Fruit fly (Drosophila melanogaster) whole organism, embryonic: Measurements from ENCODE around the gene nmo.

ENCODE experiments used
- Adf1 ChIP-seq: fragments of 200-800 bp; sonication (Bioruptor generic); IDR thresholded peaks from 2 replicates; pipeline ENCODE4 v1.3.6; 2022; ENCODE audit warnings: missing biosample characterization, missing genetic modification characterization
- CG10565 ChIP-seq: fragments of 200-800 bp; sonication (Bioruptor generic); optimal IDR thresholded peaks from 3 replicates; lab custom pipeline; 2016; ENCODE audit warnings: missing biosample characterization, mild to moderate bottlenecking, missing genetic modification characterization
- CG11723 ChIP-seq: fragments of 200-800 bp; sonication (Bioruptor generic); optimal IDR thresholded peaks from 2 replicates; lab custom pipeline; 2017; ENCODE audit warnings: missing biosample characterization, mild to moderate bottlenecking, missing genetic modification characterization
- CG14014 ChIP-seq: fragments of 200-800 bp; sonication (Bioruptor generic); IDR thresholded peaks from 2 replicates; pipeline ENCODE4 v1.3.6; 2022; ENCODE audit warnings: missing biosample characterization, missing genetic modification characterization
- CG14667 ChIP-seq: fragments of 200-800 bp; sonication (Bioruptor generic); IDR thresholded peaks from 2 replicates; pipeline ENCODE4 v1.3.6; 2022; ENCODE audit warnings: missing biosample characterization, missing genetic modification characterization
- CG1603 ChIP-seq: fragments of 200-800 bp; sonication (Bioruptor generic); optimal IDR thresholded peaks from 2 replicates; lab custom pipeline; 2019; ENCODE audit warnings: missing biosample characterization, mild to moderate bottlenecking, missing genetic modification characterization, moderate library complexity
- CG18476 ChIP-seq: fragments of 200-800 bp; sonication (Bioruptor generic); optimal IDR thresholded peaks from 2 replicates; lab custom pipeline; 2016; ENCODE audit warnings: missing biosample characterization, mild to moderate bottlenecking, missing genetic modification characterization
- CG2678 ChIP-seq: fragments of 200-800 bp; sonication (Bioruptor generic); optimal IDR thresholded peaks from 3 replicates; lab custom pipeline; 2019; ENCODE audit warnings: missing biosample characterization, mild to moderate bottlenecking, missing genetic modification characterization, moderate library complexity
- CG3163 ChIP-seq: fragments of 200-800 bp; sonication (Bioruptor generic); optimal IDR thresholded peaks from 3 replicates; lab custom pipeline; 2016; ENCODE audit warnings: missing biosample characterization, missing genetic modification characterization
- CG32532 ChIP-seq: fragments of 200-800 bp; sonication (Bioruptor generic); IDR thresholded peaks from 2 replicates; pipeline ENCODE4 v1.3.6; 2022; ENCODE audit warnings: missing biosample characterization, missing genetic modification characterization
- CG7271 ChIP-seq: fragments of 200-800 bp; sonication (Bioruptor generic); optimal IDR thresholded peaks from 2 replicates; lab custom pipeline; 2018; ENCODE audit warnings: missing biosample characterization, mild to moderate bottlenecking, missing genetic modification characterization, moderate library complexity
- CG7987 ChIP-seq: fragments of 200-800 bp; sonication (Bioruptor generic); optimal IDR thresholded peaks from 2 replicates; lab custom pipeline; 2018; ENCODE audit warnings: missing biosample characterization, mild to moderate bottlenecking, missing genetic modification characterization, moderate library complexity
- CG8281 ChIP-seq: fragments of 200-800 bp; sonication (Bioruptor generic); optimal IDR thresholded peaks from 2 replicates; lab custom pipeline; 2018; ENCODE audit warnings: missing biosample characterization, mild to moderate bottlenecking, missing genetic modification characterization, moderate library complexity
- CG8359 ChIP-seq: fragments of 200-800 bp; sonication (Bioruptor generic); optimal IDR thresholded peaks from 2 replicates; lab custom pipeline; 2017; ENCODE audit warnings: missing biosample characterization, mild to moderate bottlenecking, missing genetic modification characterization, borderline replicate concordance
- CG8388 ChIP-seq: fragments of 200-800 bp; sonication (Bioruptor generic); optimal IDR thresholded peaks from 2 replicates; lab custom pipeline; 2019; ENCODE audit warnings: missing biosample characterization, mild to moderate bottlenecking, missing genetic modification characterization, moderate library complexity
- Dek ChIP-seq: fragments of 200-800 bp; sonication (Bioruptor generic); optimal IDR thresholded peaks from 3 replicates; lab custom pipeline; 2019; ENCODE audit warnings: missing biosample characterization, mild to moderate bottlenecking, missing genetic modification characterization, moderate library complexity
- Dip3 ChIP-seq: fragments of 200-800 bp; sonication (Bioruptor generic); optimal IDR thresholded peaks from 3 replicates; lab custom pipeline; 2016; ENCODE audit warnings: missing biosample characterization, missing genetic modification characterization
- Fer1 ChIP-seq: fragments of 200-800 bp; sonication (Bioruptor generic); optimal IDR thresholded peaks from 2 replicates; lab custom pipeline; 2017; ENCODE audit warnings: missing biosample characterization, mild to moderate bottlenecking, missing genetic modification characterization
- Gsc ChIP-seq: fragments of 200-800 bp; sonication (Bioruptor generic); IDR thresholded peaks from 2 replicates; pipeline ENCODE4 v1.3.6; 2022; ENCODE audit warnings: missing biosample characterization, missing genetic modification characterization
- Hr39 ChIP-seq: fragments of >200 bp; optimal IDR thresholded peaks from 2 replicates; lab custom pipeline; 2017
- Hr78 ChIP-seq, 2 experiments: fragments of 200-800 bp in 1 of 2; fragments of >200 bp in 1 of 2; sonication (Bioruptor generic) in 1 of 2; optimal IDR thresholded peaks; 2 replicates each; lab custom pipeline; 2017 to 2019; ENCODE audit warnings: missing biosample characterization in 2 of 2, missing genetic modification characterization in 2 of 2, mild to moderate bottlenecking in 1 of 2, moderate library complexity in 1 of 2
- Jarid2 ChIP-seq: fragments of 200-800 bp; sonication (Bioruptor generic); optimal IDR thresholded peaks from 3 replicates; lab custom pipeline; 2017; ENCODE audit warnings: mild to moderate bottlenecking, missing biosample characterization, missing genetic modification reagents, missing genetic modification characterization
- Med ChIP-seq: fragments of 200-800 bp; sonication (Bioruptor generic); peaks from one replicate; lab custom pipeline; 2016; ENCODE audit warnings: missing biosample characterization, missing genetic modification characterization, mild to moderate bottlenecking, inconsistent platforms, moderate library complexity
- Meics ChIP-seq: fragments of 200-800 bp; sonication (Bioruptor generic); optimal IDR thresholded peaks from 2 replicates; lab custom pipeline; 2017; ENCODE audit warnings: missing biosample characterization, mild to moderate bottlenecking, missing genetic modification characterization
- Mes4 ChIP-seq: fragments of 200-800 bp; sonication (Bioruptor generic); optimal IDR thresholded peaks from 2 replicates; lab custom pipeline; 2016; ENCODE audit warnings: missing biosample characterization, missing genetic modification characterization
- Mrtf ChIP-seq: fragments of 200-800 bp; sonication (Bioruptor generic); IDR thresholded peaks from 3 replicates; pipeline ENCODE4 v1.3.6; 2022; ENCODE audit warnings: missing biosample characterization, missing genetic modification characterization
- Nf-YB ChIP-seq: fragments of 200-800 bp; sonication (Bioruptor generic); optimal IDR thresholded peaks from 3 replicates; lab custom pipeline; 2019; ENCODE audit warnings: missing biosample characterization, mild to moderate bottlenecking, missing genetic modification characterization, moderate library complexity
- Six4 ChIP-seq: fragments of 200-800 bp; sonication (Bioruptor generic); optimal IDR thresholded peaks from 2 replicates; lab custom pipeline; 2016; ENCODE audit warnings: missing biosample characterization, missing genetic modification characterization
- Sry-δ ChIP-seq: fragments of 200-800 bp; sonication (Bioruptor generic); optimal IDR thresholded peaks from 2 replicates; lab custom pipeline; 2016; ENCODE audit warnings: missing biosample characterization, missing genetic modification characterization
- Ssrp ChIP-seq: fragments of 200-800 bp; sonication (Bioruptor generic); optimal IDR thresholded peaks from 2 replicates; lab custom pipeline; 2018; ENCODE audit warnings: missing biosample characterization, mild to moderate bottlenecking, missing genetic modification characterization, moderate library complexity
- Taf1 ChIP-seq: fragments of 200-800 bp; sonication (Bioruptor generic); IDR thresholded peaks from 2 replicates; pipeline ENCODE4 v1.3.6; 2022; ENCODE audit warnings: missing biosample characterization, missing genetic modification characterization
- Xbp1 ChIP-seq: fragments of 200-800 bp; sonication (Bioruptor generic); optimal IDR thresholded peaks from 3 replicates; lab custom pipeline; 2016; ENCODE audit warnings: missing biosample characterization, mild to moderate bottlenecking, missing genetic modification characterization
- aop ChIP-seq: fragments of 200-800 bp; sonication (Bioruptor generic); IDR thresholded peaks from 2 replicates; pipeline ENCODE4 v1.3.6; 2022; ENCODE audit warnings: missing biosample characterization, missing genetic modification characterization
- bowl ChIP-seq: fragments of 200-800 bp; sonication (Bioruptor generic); IDR thresholded peaks from 2 replicates; pipeline ENCODE4 v1.3.6; 2022; ENCODE audit warnings: missing biosample characterization, missing genetic modification characterization
- cwo ChIP-seq: fragments of 200-800 bp; sonication (Bioruptor generic); optimal IDR thresholded peaks from 3 replicates; lab custom pipeline; 2017; ENCODE audit warnings: missing biosample characterization, missing genetic modification characterization, mild to moderate bottlenecking, moderate library complexity, missing genetic modification reagents
- dimm ChIP-seq: fragments of 200-800 bp; sonication (Bioruptor generic); IDR thresholded peaks from 2 replicates; pipeline ENCODE4 v1.3.6; 2022; ENCODE audit warnings: missing biosample characterization, missing genetic modification characterization
- dmrt99B ChIP-seq: fragments of 200-800 bp; sonication (Bioruptor generic); optimal IDR thresholded peaks from 2 replicates; lab custom pipeline; 2018; ENCODE audit warnings: missing biosample characterization, mild to moderate bottlenecking, missing genetic modification characterization, moderate library complexity
- dysf ChIP-seq: fragments of 200-800 bp; sonication (Bioruptor generic); IDR thresholded peaks from 3 replicates; pipeline ENCODE4 v1.3.6; 2022; ENCODE audit warnings: missing biosample characterization, missing genetic modification characterization
- ewg ChIP-seq: fragments of 200-800 bp; sonication (Bioruptor generic); optimal IDR thresholded peaks from 3 replicates; lab custom pipeline; 2017; ENCODE audit warnings: mild to moderate bottlenecking, missing biosample characterization, missing genetic modification reagents, missing genetic modification characterization
- fd3F ChIP-seq: fragments of 200-800 bp; sonication (Bioruptor generic); optimal IDR thresholded peaks from 2 replicates; lab custom pipeline; 2018; ENCODE audit warnings: missing biosample characterization, mild to moderate bottlenecking, missing genetic modification characterization, moderate library complexity
- fd64A ChIP-seq: fragments of 200-800 bp; sonication (Bioruptor generic); optimal IDR thresholded peaks from 3 replicates; lab custom pipeline; 2018; ENCODE audit warnings: missing biosample characterization, mild to moderate bottlenecking, missing genetic modification characterization
- gsb ChIP-seq: fragments of 200-800 bp; sonication (Bioruptor generic); IDR thresholded peaks from 2 replicates; pipeline ENCODE4 v1.3.6; 2022; ENCODE audit warnings: missing biosample characterization, missing genetic modification characterization
- nmo ChIP-seq: fragments of 200-800 bp; sonication (Bioruptor generic); optimal IDR thresholded peaks from 2 replicates; lab custom pipeline; 2018; ENCODE audit warnings: missing biosample characterization, mild to moderate bottlenecking, missing genetic modification characterization, moderate library complexity
- onecut ChIP-seq: fragments of 200-800 bp; sonication (Bioruptor generic); IDR thresholded peaks from 2 replicates; pipeline ENCODE4 v1.3.6; 2022; ENCODE audit warnings: missing biosample characterization, missing genetic modification characterization
- org-1 ChIP-seq: fragments of 200-800 bp; sonication (Bioruptor generic); optimal IDR thresholded peaks from 2 replicates; lab custom pipeline; 2017; ENCODE audit warnings: missing biosample characterization, missing genetic modification characterization
- sens ChIP-seq: fragments of 200-800 bp; sonication (Bioruptor generic); peaks from one replicate; lab custom pipeline; 2016; ENCODE audit warnings: missing biosample characterization, missing genetic modification characterization
- tap ChIP-seq: fragments of 200-800 bp; optimal IDR thresholded peaks from 3 replicates; lab custom pipeline; 2019; ENCODE audit warnings: missing biosample characterization, mild to moderate bottlenecking, missing genetic modification characterization, moderate library complexity
- tin ChIP-seq: fragments of 200-800 bp; sonication (Bioruptor generic); optimal IDR thresholded peaks from 3 replicates; lab custom pipeline; 2016; ENCODE audit warnings: missing biosample characterization, missing genetic modification characterization
- trem ChIP-seq: fragments of 200-800 bp; optimal IDR thresholded peaks from 3 replicates; lab custom pipeline; 2019; ENCODE audit warnings: missing biosample characterization, mild to moderate bottlenecking, missing genetic modification characterization, moderate library complexity
- unpg ChIP-seq: fragments of 200-800 bp; sonication (Bioruptor generic); optimal IDR thresholded peaks from 3 replicates; lab custom pipeline; 2018; ENCODE audit warnings: missing biosample characterization, mild to moderate bottlenecking, missing genetic modification characterization, moderate library complexity
- z ChIP-seq: fragments of 200-800 bp; sonication (Bioruptor generic); IDR thresholded peaks from 3 replicates; pipeline ENCODE4 v1.3.6; 2022; ENCODE audit warnings: missing biosample characterization, missing genetic modification characterization
- zf30C ChIP-seq: fragments of 200-800 bp; sonication (Bioruptor generic); optimal IDR thresholded peaks from 3 replicates; lab custom pipeline; 2018; ENCODE audit warnings: missing biosample characterization, mild to moderate bottlenecking, missing genetic modification characterization

Gene nmo

dm6 chr3L:8076160-8076559, 97.3 kb downstream of the nmo start (continued):
- TF ChIP-seq aop (GFP tag; lab: Robert Waterston, UW) (no peak), fd3F (GFP tag; lab: Kevin White, UChicago) (no peak), Dek (tag; lab: Kevin White, UChicago) (no peak), Adf1 (GFP tag; lab: Robert Waterston, UW) (no peak), unpg (GFP tag; lab: Kevin White, UChicago) (no peak), Nf-YB (GFP tag; lab: Kevin White, UChicago) (no peak), CG8281 (no peak), Ssrp (no peak), org-1 (GFP tag; lab: Kevin White, UChicago) (no peak), dimm (GFP tag; lab: Robert Waterston, UW) (no peak), fd64A (GFP tag; lab: Kevin White, UChicago) (no peak), CG18476 (GFP tag; lab: Kevin White, UChicago) (no peak), CG7271 (tag; lab: Kevin White, UChicago) (no peak), CG14014 (GFP tag; lab: Robert Waterston, UW) (no peak), Mrtf (no peak), CG2678 (peak; percentile 65), CG10565 (no peak), ewg (no peak), dmrt99B (tag; lab: Kevin White, UChicago) (peak; percentile 43), Sry-δ (GFP tag; lab: Kevin White, UChicago) (no peak), Med (GFP tag; lab: Kevin White, UChicago) (peak; percentile 83), tap (tag; lab: Kevin White, UChicago) (no peak), CG8388 (no peak), zf30C (GFP tag; lab: Kevin White, UChicago) (no peak), gsb (GFP tag; lab: Robert Waterston, UW) (no peak), Hr78 (GFP tag; optimal IDR thresholded peaks at IDR 0.05; lab: Kevin White, UChicago) (no peak), dysf (GFP tag; lab: Robert Waterston, UW) (peak; percentile 39; the same call in 1 of the 3 replicates), tin (no peak), sens (GFP tag; lab: Kevin White, UChicago) (no peak), onecut (GFP tag; lab: Robert Waterston, UW) (no peak), Six4 (no peak), CG1603 (tag; lab: Kevin White, UChicago) (no peak), Hr39 (no peak), Taf1 (GFP tag; lab: Robert Waterston, UW) (no peak), bowl (GFP tag; lab: Robert Waterston, UW) (no peak), Xbp1 (GFP tag; lab: Kevin White, UChicago) (no peak), Jarid2 (GFP tag; lab: Kevin White, UChicago) (no peak), Meics (GFP tag; lab: Kevin White, UChicago) (peak; percentile 1), CG8359 (GFP tag; lab: Kevin White, UChicago) (no peak), Dip3 (GFP tag; lab: Kevin White, UChicago) (no peak), trem (no peak), CG7987 (GFP tag; lab: Kevin White, UChicago) (no peak), Fer1 (GFP tag; lab: Kevin White, UChicago) (no peak), z (GFP tag; lab: Robert Waterston, UW) (no peak), CG11723 (GFP tag; lab: Kevin White, UChicago) (no peak), Gsc (GFP tag; lab: Robert Waterston, UW) (no peak), CG14667 (GFP tag; lab: Robert Waterston, UW) (no peak), Mes4 (no peak), cwo (peak; percentile 19), CG32532 (GFP tag; lab: Robert Waterston, UW) (no peak), CG3163 (GFP tag; lab: Kevin White, UChicago) (no peak), nmo (GFP tag; lab: Kevin White, UChicago) (peak; percentile 11)
